Fruit fly (Drosophila melanogaster): ENCODE data around the gene hzg.

dm6 chr3L:15979912-15980311 is 24.6 kb downstream of the hzg start, which contains the start of gene CG17027:
- no peak for TF ChIP-seq CG8478 (optimal IDR thresholded peaks at IDR 0.05)
- TF ChIP-seq CTCF (optimal IDR thresholded peaks at IDR 0.05), result no peak
